Worm (Caenorhabditis elegans): ENCODE data around the gene byn-1.

Gene byn-1

DNA sequence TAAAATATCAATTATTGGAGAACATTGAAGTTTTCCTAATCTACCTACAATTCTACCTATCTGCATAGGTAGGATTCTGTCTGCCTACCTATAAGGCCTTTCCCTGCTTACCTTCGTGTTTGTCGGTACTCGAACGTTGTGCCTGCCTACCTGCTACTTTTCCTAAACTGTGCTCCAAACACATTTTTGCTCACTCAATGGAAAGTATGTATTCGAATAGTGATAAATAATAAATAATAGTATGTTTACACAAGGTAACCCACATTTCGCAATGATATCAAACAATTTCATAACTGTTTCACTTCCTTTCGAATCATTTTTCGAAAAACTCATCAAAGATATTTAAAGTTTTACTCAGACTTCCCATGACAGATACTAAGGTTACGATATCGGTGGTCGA is 7.7 kb downstream of the byn-1 start, which contains the start of gene F57B9.3:
F57B9.3 (plus strand) TSS at position 301 of the 400 bp plus-strand sequence.
- TF ChIP-seq C04F5.9 (tag; optimal IDR thresholded peaks at IDR 0.05) (no peak), nhr-85 (tag) (no peak), alr-1 (tag; optimal IDR thresholded peaks at IDR 0.05; ENCODE audit: borderline replicate concordance) (no peak), unc-30 (tag; optimal IDR thresholded peaks at IDR 0.05) (no peak), pqm-1 (tag; optimal IDR thresholded peaks at IDR 0.05) (no peak), F16B12.6 (tag; optimal IDR thresholded peaks at IDR 0.05) (no peak), nhr-90 (tag; optimal IDR thresholded peaks at IDR 0.05; ENCODE audit: poor library complexity) (no peak), zag-1 (tag; optimal IDR thresholded peaks at IDR 0.05) (no peak), efl-3 (GFP tag; optimal IDR thresholded peaks at IDR 0.05) (no peak), nhr-19 (GFP tag; conservative IDR thresholded peaks at IDR 0.05) (no peak)

DNA sequence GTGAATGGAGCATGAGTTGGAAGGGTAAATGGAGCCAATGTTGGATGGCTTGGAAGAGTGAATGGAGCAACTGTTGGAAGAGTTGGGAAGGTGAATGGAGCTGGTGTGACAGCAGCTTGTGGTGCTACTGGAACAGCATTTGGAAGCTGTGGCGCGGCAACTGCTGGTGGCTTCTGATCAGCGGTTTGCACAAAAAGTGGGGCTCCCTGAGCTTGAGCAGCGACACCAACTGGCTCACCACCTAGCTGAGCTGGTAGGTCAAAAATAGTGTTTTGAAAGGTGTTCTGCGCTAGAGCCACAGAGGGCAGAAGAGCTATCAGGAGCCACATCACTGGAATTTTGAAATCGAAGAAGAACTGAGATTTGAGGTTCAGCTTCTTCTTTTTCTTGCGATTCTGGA is 13.5 kb downstream of the byn-1 start:
- TF ChIP-seq zag-1 (tag; optimal IDR thresholded peaks at IDR 0.05) (no peak), ama-1 (optimal IDR thresholded peaks at IDR 0.05) (no peak), efl-1 (optimal IDR thresholded peaks at IDR 0.05) (no peak), efl-1 (GFP tag; optimal IDR thresholded peaks at IDR 0.05 in 1 of 2) (peak in 1 of 2 experiments; percentile 18), nhr-84 (tag; optimal IDR thresholded peaks at IDR 0.05) (no peak), nhr-47 (tag; optimal IDR thresholded peaks at IDR 0.05) (no peak)

DNA sequence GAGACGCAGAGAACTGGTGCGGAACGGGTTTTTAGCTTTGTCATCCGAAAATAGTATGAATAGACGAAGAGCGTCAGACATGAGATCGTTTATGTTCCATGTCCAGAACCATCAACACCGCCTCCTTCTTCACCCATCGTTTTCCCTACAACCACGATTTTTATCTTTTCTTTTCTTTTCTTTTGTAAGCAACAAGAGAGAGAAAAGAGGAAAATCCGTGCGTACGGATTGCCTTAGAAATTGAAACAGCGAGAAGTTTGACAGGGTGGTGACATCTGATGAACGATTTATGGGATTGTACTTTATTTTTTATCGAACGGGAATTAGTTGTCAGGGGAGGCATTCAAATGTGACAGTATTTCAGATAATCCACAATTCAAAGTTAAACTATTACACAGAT is 13.9 kb downstream of the byn-1 start, which contains the start of gene abu-13:
abu-13 (minus strand) TSS at position 152 of the 400 bp plus-strand sequence.
- TF ChIP-seq efl-1 (optimal IDR thresholded peaks at IDR 0.05) (no peak), efl-1 (GFP tag; optimal IDR thresholded peaks at IDR 0.05 in 1 of 2) (peak in 1 of 2 experiments; percentile 21), ceh-63 (GFP tag; optimal IDR thresholded peaks at IDR 0.05) (no peak), nhr-85 (tag) (peak; percentile 19), ama-1 (optimal IDR thresholded peaks at IDR 0.05) (no peak), blmp-1 (tag; optimal IDR thresholded peaks at IDR 0.05) (peak; percentile 93), snpc-4 (tag; optimal IDR thresholded peaks at IDR 0.05) (no peak), nhr-84 (tag; optimal IDR thresholded peaks at IDR 0.05) (no peak), nhr-47 (tag; optimal IDR thresholded peaks at IDR 0.05) (no peak), nhr-11 (tag; optimal IDR thresholded peaks at IDR 0.05) (no peak)

DNA sequence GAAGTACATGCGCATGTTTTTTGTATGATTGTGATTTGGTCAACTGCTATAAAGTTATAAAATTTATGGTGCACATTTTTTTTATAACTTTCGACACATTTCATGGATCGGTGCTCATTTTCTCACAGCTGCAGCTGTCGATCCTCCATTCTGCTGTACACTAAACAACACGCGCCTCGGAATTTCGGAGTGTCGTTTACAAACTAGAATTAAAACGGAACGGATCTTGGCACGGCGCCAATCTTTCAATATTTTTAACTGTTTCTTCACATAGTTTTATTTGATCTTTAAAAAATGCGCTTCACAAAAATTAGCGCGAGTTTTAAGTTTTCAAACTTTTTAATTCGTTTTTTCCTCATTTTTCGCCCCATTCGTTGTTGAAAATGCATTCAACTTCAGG is 14.6 kb downstream of the byn-1 start, which contains the start of gene let-711:
let-711 (plus strand) TSS at position 337 of the 400 bp plus-strand sequence.
- TF ChIP-seq lin-35 (GFP tag; optimal IDR thresholded peaks at IDR 0.05), result peak; percentile 37 to 52
- no peak for TF ChIP-seq tbx-2 (tag; optimal IDR thresholded peaks at IDR 0.05)
- peak; percentile 8 for TF ChIP-seq rnt-1 (tag; optimal IDR thresholded peaks at IDR 0.05)
- TF ChIP-seq Y116A8C.19 (tag; optimal IDR thresholded peaks at IDR 0.05; ENCODE audit: borderline replicate concordance), result no peak
- TF ChIP-seq egl-27 (tag; optimal IDR thresholded peaks at IDR 0.05), result no peak
- peak; percentile 24 for TF ChIP-seq dsc-1 (tag; optimal IDR thresholded peaks at IDR 0.05)
- TF ChIP-seq nhr-237 (tag; optimal IDR thresholded peaks at IDR 0.05), result no peak
- peak; percentile 26 for TF ChIP-seq snu-23 (GFP tag; optimal IDR thresholded peaks at IDR 0.05)
- TF ChIP-seq blmp-1 (tag; optimal IDR thresholded peaks at IDR 0.05), result peak; percentile 36
- TF ChIP-seq ceh-90 (tag; optimal IDR thresholded peaks at IDR 0.05), result no peak
- TF ChIP-seq mep-1 (tag; optimal IDR thresholded peaks at IDR 0.05), result peak; percentile 17
- TF ChIP-seq nhr-71 (tag; optimal IDR thresholded peaks at IDR 0.05), result peak; percentile 41
- TF ChIP-seq nhr-84 (tag; optimal IDR thresholded peaks at IDR 0.05), result no peak
- peak; percentile 22 to 47 for TF ChIP-seq lsy-2 (tag; optimal IDR thresholded peaks at IDR 0.05)
- TF ChIP-seq F16B12.6 (tag; optimal IDR thresholded peaks at IDR 0.05), result no peak
- TF ChIP-seq lin-14 (GFP tag; optimal IDR thresholded peaks at IDR 0.05), result no peak
- no peak for TF ChIP-seq mab-9 (GFP tag; IDR thresholded peaks at IDR 0.05)
- TF ChIP-seq hlh-4 (tag; optimal IDR thresholded peaks at IDR 0.05), result no peak
- no peak for TF ChIP-seq jun-1 (tag; optimal IDR thresholded peaks at IDR 0.05)
- no peak for TF ChIP-seq isw-1 (GFP tag; IDR thresholded peaks at IDR 0.05)
- peak; percentile 17 for TF ChIP-seq swsn-7 (tag; optimal IDR thresholded peaks at IDR 0.05)
- TF ChIP-seq ceh-82 (tag; optimal IDR thresholded peaks at IDR 0.05), result peak in 1 of 3 experiments; percentile 20
- peak; percentile 16 to 49 for TF ChIP-seq efl-1 (optimal IDR thresholded peaks at IDR 0.05)
- peak; percentile 12 to 39 for TF ChIP-seq efl-1 (GFP tag; optimal IDR thresholded peaks at IDR 0.05 in 1 of 2)
- TF ChIP-seq C16A3.4 (tag; optimal IDR thresholded peaks at IDR 0.05), result no peak
- no peak for TF ChIP-seq nhr-77 (tag; optimal IDR thresholded peaks at IDR 0.05)
- TF ChIP-seq dpl-1 (GFP tag; optimal IDR thresholded peaks at IDR 0.05), result peak in 2 of 3 experiments; percentile 19 to 36
- TF ChIP-seq nhr-20 (tag; optimal IDR thresholded peaks at IDR 0.05), result peak; percentile 25
- no peak for TF ChIP-seq ztf-4 (tag; optimal IDR thresholded peaks at IDR 0.05)

Measured in whole organism, L1 larva.